Worm (Caenorhabditis elegans): ENCODE results near the gene F42C5.6.

- TF ChIP-seq pha-4 (tag; optimal IDR thresholded peaks at IDR 0.05) (no peak), ztf-11 (tag; optimal IDR thresholded peaks at IDR 0.05) (no peak), mep-1 (tag; optimal IDR thresholded peaks at IDR 0.05) (no peak), nhr-28 (tag; optimal IDR thresholded peaks at IDR 0.05) (no peak), unc-120 (tag; optimal IDR thresholded peaks at IDR 0.05; ENCODE audit: poor library complexity, severe bottlenecking) (no peak), lin-13 (tag; optimal IDR thresholded peaks at IDR 0.05) (no peak), tbx-8 (GFP tag; optimal IDR thresholded peaks at IDR 0.05) (no peak)
Measured at ce11 chrIV:7328918-7329317, 20.0 kb upstream of the F42C5.6 start, which contains the start of gene sqst-2.

All from whole organism, mixed stage, embryonic.